Worm (Caenorhabditis elegans) whole organism, L3 larva: Measurements from ENCODE around the gene sluh-7.

Source experiments
- elt-2 ChIP-seq: sonication (generic microtip); optimal IDR thresholded peaks from 2 replicates; lab custom pipeline; 2016; ENCODE audit warnings: missing genetic modification reagents, mild to moderate bottlenecking, missing genetic modification characterization, missing compliant biosample characterization
- nhr-11 ChIP-seq: fragments of 150-350 bp; optimal IDR thresholded peaks from 2 replicates; lab custom pipeline; 2014; ENCODE audit warnings: missing biosample characterization, missing genetic modification characterization
- pha-4 ChIP-seq: fragments of 150-350 bp; optimal IDR thresholded peaks from 2 replicates; lab custom pipeline; 2014; ENCODE audit warnings: missing biosample characterization, missing genetic modification reagents, missing genetic modification characterization
- snpc-4 ChIP-seq: fragments of 150-350 bp; optimal IDR thresholded peaks from 2 replicates; lab custom pipeline; 2014; ENCODE audit warnings: missing biosample characterization, missing genetic modification characterization
- ztf-4 ChIP-seq: fragments of 150-350 bp; optimal IDR thresholded peaks from 2 replicates; lab custom pipeline; 2014; ENCODE audit warnings: missing biosample characterization, missing genetic modification characterization

ce11 chrV:10323537-10323936 lies 32.1 kb downstream of the sluh-7 start:
- no peak for TF ChIP-seq nhr-11 (tag; lab: Kevin White, UChicago)
- no peak for TF ChIP-seq pha-4 (tag; lab: Kevin White, UChicago)
- TF ChIP-seq snpc-4 (tag; lab: Kevin White, UChicago) = no peak
- no peak for TF ChIP-seq elt-2 (tag; lab: Kevin White, UChicago)
- TF ChIP-seq ztf-4 (tag; lab: Kevin White, UChicago) = no peak
